Fruit fly (Drosophila melanogaster): ENCODE results near the gene ppk5.

The ppk5 gene

dm6 chr3L:21515823-21516715 is 18.4 kb upstream of the ppk5 start, which contains the start of the genes SAK and Cdk12 (continued):
- peak; percentile 82 for TF ChIP-seq tap (tag; optimal IDR thresholded peaks at IDR 0.05)
- TF ChIP-seq E2f2 (GFP tag; IDR thresholded peaks at IDR 0.05) = peak; percentile 83
- TF ChIP-seq CG12155 (GFP tag; optimal IDR thresholded peaks at IDR 0.05) = peak; percentile 88
- peak; percentile 76 for TF ChIP-seq wdn (GFP tag; IDR thresholded peaks at IDR 0.05)
- TF ChIP-seq CG7372 (GFP tag; IDR thresholded peaks at IDR 0.05) = peak; percentile 74
- TF ChIP-seq CG1529 (GFP tag; optimal IDR thresholded peaks at IDR 0.05) = peak; percentile 66
- peak; percentile 60 for TF ChIP-seq Scr (GFP tag; IDR thresholded peaks at IDR 0.05; ENCODE audit: partially characterized antibody)
- peak; percentile 81 for TF ChIP-seq CG17612 (GFP tag; IDR thresholded peaks at IDR 0.05)
- TF ChIP-seq tio (GFP tag; optimal IDR thresholded peaks at IDR 0.05) = peak; percentile 88
- TF ChIP-seq CG4820 (GFP tag; optimal IDR thresholded peaks at IDR 0.05) = peak; percentile 83
- TF ChIP-seq fd3F (GFP tag; optimal IDR thresholded peaks at IDR 0.05) = peak; percentile 85
- peak; percentile 86 for TF ChIP-seq CG3847 (GFP tag; IDR thresholded peaks at IDR 0.05)
- TF ChIP-seq CG7928 (GFP tag; optimal IDR thresholded peaks at IDR 0.05) = peak; percentile 96
- peak; percentile 77 for TF ChIP-seq danr (GFP tag; IDR thresholded peaks at IDR 0.05)
- peak; percentile 64 for TF ChIP-seq Sry-β (GFP tag; optimal IDR thresholded peaks at IDR 0.05)
- peak; percentile 86 for TF ChIP-seq dysf (GFP tag; IDR thresholded peaks at IDR 0.05)
- TF ChIP-seq gfzf (GFP tag; optimal IDR thresholded peaks at IDR 0.05) = no peak
- TF ChIP-seq CG1792 (GFP tag; optimal IDR thresholded peaks at IDR 0.05) = peak; percentile 10
- TF ChIP-seq jigr1 (GFP tag; IDR thresholded peaks at IDR 0.05) = peak; percentile 67; the same call in 2 of the 3 replicates
- peak; percentile 40 for TF ChIP-seq run (tag; optimal IDR thresholded peaks at IDR 0.05)
- no peak for TF ChIP-seq CG33213 (GFP tag; optimal IDR thresholded peaks at IDR 0.05)
- TF ChIP-seq sens (GFP tag) = peak; percentile 91
- TF ChIP-seq seq (GFP tag; IDR thresholded peaks at IDR 0.05) = peak; percentile 64
- TF ChIP-seq Camta (GFP tag; optimal IDR thresholded peaks at IDR 0.05) = peak; percentile 48
- peak; percentile 24 for TF ChIP-seq Atf-2 (GFP tag; optimal IDR thresholded peaks at IDR 0.05)
- no peak for TF ChIP-seq Bteb2 (GFP tag; optimal IDR thresholded peaks at IDR 0.05)
- TF ChIP-seq slbo (GFP tag; IDR thresholded peaks at IDR 0.05) = peak; percentile 92
- no peak for TF ChIP-seq Deaf1 (tag; optimal IDR thresholded peaks at IDR 0.05)
- TF ChIP-seq GATAe (GFP tag; conservative IDR thresholded peaks at IDR 0.05) = peak; percentile 38; the same call in 1 of the 2 replicates
- no peak for TF ChIP-seq D (optimal IDR thresholded peaks at IDR 0.05)
- TF ChIP-seq D (GFP tag; optimal IDR thresholded peaks at IDR 0.05) = peak; percentile 81
- peak; percentile 77 for TF ChIP-seq CG12299 (tag; optimal IDR thresholded peaks at IDR 0.05)
- peak; percentile 47 for TF ChIP-seq chn (GFP tag; optimal IDR thresholded peaks at IDR 0.05)
- peak; percentile 28 for TF ChIP-seq CHES-1-like (GFP tag; optimal IDR thresholded peaks at IDR 0.05)
- peak; percentile 74 for TF ChIP-seq D19B (GFP tag; optimal IDR thresholded peaks at IDR 0.05)
- TF ChIP-seq psq (GFP tag; optimal IDR thresholded peaks at IDR 0.05) = peak; percentile 63
- no peak for TF ChIP-seq ftz-f1 (GFP tag; optimal IDR thresholded peaks at IDR 0.05)
- no peak; the same call in 1 of the 2 replicates for TF ChIP-seq Gsc (GFP tag; IDR thresholded peaks at IDR 0.05)
- TF ChIP-seq Elba2 (GFP tag; optimal IDR thresholded peaks at IDR 0.05) = peak; percentile 77
- no peak; the same call in 2 of the 3 replicates for TF ChIP-seq zen2 (GFP tag; IDR thresholded peaks at IDR 0.05; ENCODE audit: partially characterized antibody)
- peak; percentile 95 for TF ChIP-seq CG10267 (tag; optimal IDR thresholded peaks at IDR 0.05)
- peak; percentile 86 for TF ChIP-seq Med (GFP tag)
- no peak for TF ChIP-seq h (optimal IDR thresholded peaks at IDR 0.05)
- peak; percentile 88 for TF ChIP-seq Xbp1 (GFP tag; optimal IDR thresholded peaks at IDR 0.05)
- TF ChIP-seq Ets97D (GFP tag; optimal IDR thresholded peaks at IDR 0.05) = peak; percentile 58
- peak; percentile 82 for TF ChIP-seq CG8290 (GFP tag; optimal IDR thresholded peaks at IDR 0.05)
- TF ChIP-seq CG8290 (tag; optimal IDR thresholded peaks at IDR 0.05) = peak; percentile 58 to 62
- TF ChIP-seq pfk (GFP tag; optimal IDR thresholded peaks at IDR 0.05) = peak; percentile 24
- TF ChIP-seq abd-A (tag; optimal IDR thresholded peaks at IDR 0.05) = peak; percentile 77
- TF ChIP-seq Dbx (GFP tag; IDR thresholded peaks at IDR 0.05) = peak; percentile 84
- TF ChIP-seq BtbVII (GFP tag; optimal IDR thresholded peaks at IDR 0.05) = peak; percentile 82

Measured in whole organism, embryonic.